Fruit fly (Drosophila melanogaster) S2 (cell line): Measurements from ENCODE around the gene PAN3.

Experiments
- CG8478 ChIP-seq: fragments of >200 bp; optimal IDR thresholded peaks from 2 replicates; lab custom pipeline; 2018
- CTCF ChIP-seq, 2 experiments: fragments of >200 bp; optimal IDR thresholded peaks; 2 replicates each; lab custom pipeline; 2018

dm6 chr3L:3108040-3108615 is 37.2 kb downstream of the PAN3 start:
- TF ChIP-seq CTCF (optimal IDR thresholded peaks at IDR 0.05; lab: Kevin White, UChicago), result no peak
- TF ChIP-seq CG8478 (lab: Kevin White, UChicago), result no peak
